Worm (Caenorhabditis elegans) whole organism, midembryonic: ENCODE results near the gene T02E9.5.
A peak's percentile ranks its signal among the peaks of the same experiment; 100 is the strongest.

ENCODE experiments used
- T22C8.4 ChIP-seq: fragments of 200-800 bp; sonication (Bioruptor generic); IDR thresholded peaks from 2 replicates; pipeline ENCODE4 v1.3.6; 2022; ENCODE audit warnings: missing genetic modification characterization, missing compliant biosample characterization
- flt-1 ChIP-seq: fragments of 200-800 bp; sonication (Bioruptor generic); IDR thresholded peaks from 2 replicates; pipeline ENCODE4 v1.3.6; 2022; ENCODE audit warnings: missing genetic modification characterization, missing compliant biosample characterization
- klf-2 ChIP-seq: fragments of 200-800 bp; sonication (Bioruptor generic); conservative IDR thresholded peaks from 2 replicates; pipeline ENCODE4 v1.3.6; 2022; ENCODE audit warnings: missing genetic modification reagents, missing genetic modification characterization, missing compliant biosample characterization

- TF ChIP-seq flt-1 (GFP tag; lab: Robert Waterston, UW) (peak; percentile 99), klf-2 (GFP tag; lab: Robert Waterston, UW) (peak; percentile 100), T22C8.4 (GFP tag; lab: Robert Waterston, UW) (peak; percentile 99)
Observed at ce11 chrV:11314025-11314880, 27.8 kb upstream of the T02E9.5 start.
